Fruit fly (Drosophila melanogaster): Measurements from ENCODE around the gene ldd.

Gene ldd

dm6 chrX:21116864-21117464 is 6.5 kb upstream of the ldd start, which contains the start of the genes unc and CG15445 (continued):
- TF ChIP-seq bsh (GFP tag; optimal IDR thresholded peaks at IDR 0.05) (no peak), tup (GFP tag; optimal IDR thresholded peaks at IDR 0.05) (no peak), CG4854 (GFP tag; optimal IDR thresholded peaks at IDR 0.05) (no peak), Bgb (GFP tag; IDR thresholded peaks at IDR 0.05; ENCODE audit: partially characterized antibody) (peak; percentile 90), dati (GFP tag; IDR thresholded peaks at IDR 0.05) (no peak), gro (GFP tag; optimal IDR thresholded peaks at IDR 0.05) (no peak), MBD-R2 (GFP tag; IDR thresholded peaks at IDR 0.05) (peak; percentile 89), CG11695 (GFP tag; IDR thresholded peaks at IDR 0.05) (no peak), CG8765 (GFP tag; IDR thresholded peaks at IDR 0.05) (no peak), CG14050 (GFP tag; IDR thresholded peaks at IDR 0.05) (no peak), Hand (GFP tag; optimal IDR thresholded peaks at IDR 0.05) (no peak), chif (GFP tag; optimal IDR thresholded peaks at IDR 0.05) (peak in 1 of 2 experiments; percentile 23), ro (GFP tag; IDR thresholded peaks at IDR 0.05) (no peak), CG15011 (GFP tag; optimal IDR thresholded peaks at IDR 0.05) (no peak), CG12942 (GFP tag; optimal IDR thresholded peaks at IDR 0.05) (no peak), CHES-1-like (GFP tag; optimal IDR thresholded peaks at IDR 0.05) (no peak), CG9215 (GFP tag; IDR thresholded peaks at IDR 0.05) (peak; percentile 43), Bteb2 (GFP tag; optimal IDR thresholded peaks at IDR 0.05) (no peak), CG12236 (GFP tag; optimal IDR thresholded peaks at IDR 0.05) (no peak), CG8089 (GFP tag; optimal IDR thresholded peaks at IDR 0.05) (no peak), Myb (GFP tag; optimal IDR thresholded peaks at IDR 0.05) (peak; percentile 97), Max (GFP tag; optimal IDR thresholded peaks at IDR 0.05) (peak; percentile 35), gsb-n (tag; optimal IDR thresholded peaks at IDR 0.05) (no peak), salm (tag; optimal IDR thresholded peaks at IDR 0.05) (no peak), CG12299 (tag; optimal IDR thresholded peaks at IDR 0.05) (no peak), CG9437 (GFP tag; optimal IDR thresholded peaks at IDR 0.05) (peak; percentile 19), sna (GFP tag; IDR thresholded peaks at IDR 0.05; ENCODE audit: partially characterized antibody) (peak; percentile 68; the same call in 1 of the 2 replicates), NfI (GFP tag; optimal IDR thresholded peaks at IDR 0.05) (peak; percentile 20), danr (GFP tag; IDR thresholded peaks at IDR 0.05) (no peak), Drgx (GFP tag; IDR thresholded peaks at IDR 0.05) (no peak), repo (GFP tag; optimal IDR thresholded peaks at IDR 0.05) (no peak), CG18619 (GFP tag; optimal IDR thresholded peaks at IDR 0.05) (no peak), Mad (GFP tag; optimal IDR thresholded peaks at IDR 0.05) (no peak), Trl (optimal IDR thresholded peaks at IDR 0.05) (no peak), Trl (GFP tag; optimal IDR thresholded peaks at IDR 0.05) (no peak), hbn (GFP tag; IDR thresholded peaks at IDR 0.05; ENCODE audit: partially characterized antibody) (peak; percentile 70; the same call in 1 of the 2 replicates), CG34224 (GFP tag; IDR thresholded peaks at IDR 0.05; ENCODE audit: partially characterized antibody) (peak; percentile 62; the same call in 2 of the 3 replicates), otp (GFP tag; IDR thresholded peaks at IDR 0.05) (no peak), CG32772 (GFP tag; IDR thresholded peaks at IDR 0.05) (no peak), Dfd (GFP tag; optimal IDR thresholded peaks at IDR 0.05) (no peak), dm (GFP tag; optimal IDR thresholded peaks at IDR 0.05) (peak; percentile 80), CG10321 (GFP tag; IDR thresholded peaks at IDR 0.05) (no peak), CG12769 (tag; optimal IDR thresholded peaks at IDR 0.05) (no peak), al (GFP tag; IDR thresholded peaks at IDR 0.05) (no peak), CG7556 (GFP tag; optimal IDR thresholded peaks at IDR 0.05) (no peak), yki (optimal IDR thresholded peaks at IDR 0.05) (no peak), chm (GFP tag; IDR thresholded peaks at IDR 0.05) (no peak), CG32532 (GFP tag; IDR thresholded peaks at IDR 0.05) (peak; percentile 59), CG14710 (tag; optimal IDR thresholded peaks at IDR 0.05) (peak; percentile 53), Nf-YB (GFP tag; optimal IDR thresholded peaks at IDR 0.05) (no peak), CG7745 (tag; optimal IDR thresholded peaks at IDR 0.05) (no peak)
